Fruit fly (Drosophila melanogaster) whole organism, embryonic: ENCODE data around the gene Ant2.
A peak's percentile ranks its signal among the peaks of the same experiment; 100 is the strongest.

Experiments used
- Asciz ChIP-seq: fragments of 200-800 bp; sonication (Bioruptor generic); optimal IDR thresholded peaks from 2 replicates; lab custom pipeline; 2017; ENCODE audit warnings: missing biosample characterization, mild to moderate bottlenecking, missing genetic modification characterization, missing genetic modification reagents
- CG10209 ChIP-seq: fragments of 200-800 bp; sonication (Bioruptor generic); optimal IDR thresholded peaks from 3 replicates; lab custom pipeline; 2017; ENCODE audit warnings: missing biosample characterization, mild to moderate bottlenecking, missing genetic modification characterization, missing genetic modification reagents
- CG11247 ChIP-seq: fragments of 200-800 bp; sonication (Bioruptor generic); IDR thresholded peaks from 2 replicates; pipeline ENCODE4 v1.3.6; 2022; ENCODE audit warnings: missing biosample characterization, missing genetic modification characterization
- CG11695 ChIP-seq: fragments of 200-800 bp; sonication (Bioruptor generic); IDR thresholded peaks from 3 replicates; pipeline ENCODE4 v1.3.6; 2022; ENCODE audit warnings: missing biosample characterization, missing genetic modification characterization
- CG11723 ChIP-seq: fragments of 200-800 bp; sonication (Bioruptor generic); optimal IDR thresholded peaks from 2 replicates; lab custom pipeline; 2017; ENCODE audit warnings: missing biosample characterization, mild to moderate bottlenecking, missing genetic modification characterization
- CG12659 ChIP-seq: fragments of 200-800 bp; sonication (Bioruptor generic); optimal IDR thresholded peaks from 3 replicates; lab custom pipeline; 2017; ENCODE audit warnings: mild to moderate bottlenecking, missing biosample characterization, missing genetic modification reagents, missing genetic modification characterization
- CG15514 ChIP-seq: fragments of 200-800 bp; sonication (Bioruptor generic); optimal IDR thresholded peaks from 3 replicates; lab custom pipeline; 2017; ENCODE audit warnings: missing biosample characterization, missing genetic modification characterization, mild to moderate bottlenecking, moderate library complexity, missing genetic modification reagents
- CG17359 ChIP-seq: fragments of 200-800 bp; sonication (Bioruptor generic); optimal IDR thresholded peaks from 3 replicates; lab custom pipeline; 2018; ENCODE audit warnings: missing biosample characterization, mild to moderate bottlenecking, missing genetic modification characterization, moderate library complexity
- CG18476 ChIP-seq: fragments of 200-800 bp; sonication (Bioruptor generic); optimal IDR thresholded peaks from 2 replicates; lab custom pipeline; 2016; ENCODE audit warnings: missing biosample characterization, mild to moderate bottlenecking, missing genetic modification characterization
- CG2199 ChIP-seq: fragments of 200-800 bp; sonication (Bioruptor generic); IDR thresholded peaks from 3 replicates; pipeline ENCODE4 v1.3.6; 2022; ENCODE audit warnings: missing biosample characterization, missing genetic modification characterization
- CG31365 ChIP-seq: fragments of 200-800 bp; sonication (Bioruptor generic); optimal IDR thresholded peaks from 2 replicates; lab custom pipeline; 2018; ENCODE audit warnings: missing biosample characterization, mild to moderate bottlenecking, missing genetic modification characterization
- CG4424 ChIP-seq: fragments of 200-800 bp; sonication (Bioruptor generic); optimal IDR thresholded peaks from 3 replicates; lab custom pipeline; 2016; ENCODE audit warnings: missing biosample characterization, missing genetic modification characterization
- CG8388 ChIP-seq: fragments of 200-800 bp; sonication (Bioruptor generic); optimal IDR thresholded peaks from 2 replicates; lab custom pipeline; 2019; ENCODE audit warnings: missing biosample characterization, mild to moderate bottlenecking, missing genetic modification characterization, moderate library complexity
- CrebB ChIP-seq: fragments of 200-800 bp; sonication (Bioruptor generic); optimal IDR thresholded peaks from 3 replicates; lab custom pipeline; 2018; ENCODE audit warnings: missing biosample characterization, mild to moderate bottlenecking, missing genetic modification characterization
- Deaf1 ChIP-seq: fragments of 200-800 bp; optimal IDR thresholded peaks from 3 replicates; lab custom pipeline; 2019; ENCODE audit warnings: missing biosample characterization, mild to moderate bottlenecking, missing genetic modification characterization, moderate library complexity
- Dip2 ChIP-seq: fragments of 200-800 bp; sonication (Bioruptor generic); IDR thresholded peaks from 2 replicates; pipeline ENCODE4 v1.3.6; 2022; ENCODE audit warnings: missing biosample characterization, missing genetic modification characterization
- Dp ChIP-seq: fragments of 200-800 bp; sonication (Bioruptor generic); optimal IDR thresholded peaks from 2 replicates; lab custom pipeline; 2018; ENCODE audit warnings: missing biosample characterization, mild to moderate bottlenecking, missing genetic modification characterization, moderate library complexity
- E2f1 ChIP-seq: fragments of 200-800 bp; sonication (Bioruptor generic); IDR thresholded peaks from 2 replicates; pipeline ENCODE4 v1.3.6; 2022; ENCODE audit warnings: missing biosample characterization, missing genetic modification characterization
- HLH3B ChIP-seq: fragments of 200-800 bp; sonication (Bioruptor generic); IDR thresholded peaks from 2 replicates; pipeline ENCODE4 v1.3.6; 2022; ENCODE audit warnings: missing biosample characterization, missing genetic modification characterization
- HLH4C ChIP-seq: fragments of 200-800 bp; sonication (Bioruptor generic); IDR thresholded peaks from 3 replicates; pipeline ENCODE4 v1.3.6; 2022; ENCODE audit warnings: missing biosample characterization, missing genetic modification characterization; ENCODE audit not compliant: partially characterized antibody
- Lhr ChIP-seq: fragments of 200-800 bp; sonication (Bioruptor generic); optimal IDR thresholded peaks from 3 replicates; lab custom pipeline; 2017; ENCODE audit warnings: mild to moderate bottlenecking, missing biosample characterization, missing genetic modification reagents, missing genetic modification characterization
- Myb ChIP-seq: fragments of 200-800 bp; sonication (Bioruptor generic); optimal IDR thresholded peaks from 2 replicates; lab custom pipeline; 2016; ENCODE audit warnings: missing biosample characterization, missing genetic modification characterization
- Pdp1 ChIP-seq, 2 experiments: fragments of 200-800 bp; sonication (Bioruptor generic); optimal IDR thresholded peaks; 3 replicates each; lab custom pipeline; 2016; ENCODE audit warnings: missing biosample characterization in 2 of 2, missing genetic modification characterization in 2 of 2, mild to moderate bottlenecking in 1 of 2, moderate library complexity in 1 of 2
- Rfx ChIP-seq: fragments of 200-800 bp; sonication (Bioruptor generic); IDR thresholded peaks from 2 replicates; pipeline ENCODE4 v1.3.6; 2022; ENCODE audit warnings: missing biosample characterization, missing genetic modification characterization
- Rx ChIP-seq: fragments of 200-800 bp; sonication (Bioruptor generic); IDR thresholded peaks from 2 replicates; pipeline ENCODE4 v1.3.6; 2022; ENCODE audit warnings: missing biosample characterization, missing genetic modification characterization
- Six4 ChIP-seq: fragments of 200-800 bp; sonication (Bioruptor generic); optimal IDR thresholded peaks from 2 replicates; lab custom pipeline; 2016; ENCODE audit warnings: missing biosample characterization, missing genetic modification characterization
- Ssrp ChIP-seq: fragments of 200-800 bp; sonication (Bioruptor generic); optimal IDR thresholded peaks from 2 replicates; lab custom pipeline; 2018; ENCODE audit warnings: missing biosample characterization, mild to moderate bottlenecking, missing genetic modification characterization, moderate library complexity
- Trl ChIP-seq, 3 experiments: fragments of >200 bp in 2 of 3; fragments of 200-800 bp in 1 of 3; sonication (Bioruptor generic) in 1 of 3; optimal IDR thresholded peaks; 2 replicates in 1 of 3; 3 replicates in 2 of 3; lab custom pipeline; 2016 to 2017; ENCODE audit warnings: missing biosample characterization in 1 of 3, missing genetic modification characterization in 1 of 3
- Usf ChIP-seq: fragments of 200-800 bp; sonication (Bioruptor generic); optimal IDR thresholded peaks from 2 replicates; lab custom pipeline; 2017; ENCODE audit warnings: missing genotype, missing biosample characterization, missing genetic modification characterization
- ap ChIP-seq: fragments of 200-800 bp; sonication (Bioruptor generic); IDR thresholded peaks from 2 replicates; pipeline ENCODE4 v1.3.6; 2022; ENCODE audit warnings: missing biosample characterization, missing genetic modification characterization
- chif ChIP-seq, 2 experiments: fragments of 200-800 bp; sonication (Bioruptor generic); optimal IDR thresholded peaks; 3 replicates each; lab custom pipeline; 2016; ENCODE audit warnings: missing biosample characterization in 2 of 2, missing genetic modification characterization in 2 of 2
- chinmo ChIP-seq: fragments of 200-800 bp; sonication (Bioruptor generic); IDR thresholded peaks from 4 replicates; pipeline ENCODE4 v1.3.6; 2022; ENCODE audit warnings: missing biosample characterization, missing genetic modification characterization; ENCODE audit not compliant: partially characterized antibody
- eve ChIP-seq, 2 experiments: fragments of >200 bp; optimal IDR thresholded peaks; 2 replicates each; lab custom pipeline; 2017; ENCODE audit warnings: missing biosample characterization in 2 of 2, missing genetic modification characterization in 2 of 2
- ftz-f1 ChIP-seq: fragments of 200-800 bp; sonication (Bioruptor generic); optimal IDR thresholded peaks from 2 replicates; lab custom pipeline; 2016; ENCODE audit warnings: missing biosample characterization, missing genetic modification characterization
- gem ChIP-seq: fragments of 200-800 bp; sonication (Bioruptor generic); optimal IDR thresholded peaks from 2 replicates; lab custom pipeline; 2019; ENCODE audit warnings: missing biosample characterization, mild to moderate bottlenecking, missing genetic modification characterization, moderate library complexity
- grau ChIP-seq: fragments of 200-800 bp; optimal IDR thresholded peaks from 3 replicates; lab custom pipeline; 2019; ENCODE audit warnings: missing biosample characterization, mild to moderate bottlenecking, missing genetic modification characterization, moderate library complexity
- jing ChIP-seq: fragments of 200-800 bp; sonication (Bioruptor generic); optimal IDR thresholded peaks from 2 replicates; lab custom pipeline; 2018; ENCODE audit warnings: missing biosample characterization, mild to moderate bottlenecking, missing genetic modification characterization
- kay ChIP-seq: fragments of 200-800 bp; sonication (Bioruptor generic); optimal IDR thresholded peaks from 2 replicates; lab custom pipeline; 2016; ENCODE audit warnings: missing biosample characterization, missing genetic modification characterization
- knrl ChIP-seq: fragments of 200-800 bp; sonication (Bioruptor generic); IDR thresholded peaks from 3 replicates; pipeline ENCODE4 v1.3.6; 2022; ENCODE audit warnings: missing biosample characterization, missing genetic modification characterization; ENCODE audit not compliant: partially characterized antibody
- luna ChIP-seq: fragments of 200-800 bp; sonication (Bioruptor generic); optimal IDR thresholded peaks from 2 replicates; lab custom pipeline; 2016; ENCODE audit warnings: missing biosample characterization, missing genetic modification characterization
- otp ChIP-seq: fragments of 200-800 bp; sonication (Bioruptor generic); IDR thresholded peaks from 3 replicates; pipeline ENCODE4, ENCODE4 v1.3.6; 2022; ENCODE audit warnings: missing biosample characterization, missing genetic modification characterization
- pho ChIP-seq: fragments of 200-800 bp; sonication (Bioruptor generic); optimal IDR thresholded peaks from 2 replicates; lab custom pipeline; 2016; ENCODE audit warnings: missing biosample characterization, missing genetic modification characterization
- schlank ChIP-seq: fragments of 200-800 bp; sonication (Bioruptor generic); optimal IDR thresholded peaks from 2 replicates; lab custom pipeline; 2018; ENCODE audit warnings: missing biosample characterization, mild to moderate bottlenecking, missing genetic modification characterization
- shn ChIP-seq: fragments of 200-800 bp; sonication (Bioruptor generic); optimal IDR thresholded peaks from 3 replicates; lab custom pipeline; 2016; ENCODE audit warnings: missing biosample characterization, missing genetic modification characterization
- slbo ChIP-seq: fragments of 200-800 bp; sonication (Bioruptor generic); IDR thresholded peaks from 2 replicates; pipeline ENCODE4 v1.3.6; 2022; ENCODE audit warnings: missing biosample characterization, missing genetic modification characterization
- so ChIP-seq: fragments of 200-800 bp; sonication (Bioruptor generic); IDR thresholded peaks from 3 replicates; pipeline ENCODE4 v1.3.6; 2022; ENCODE audit warnings: missing biosample characterization, missing genetic modification characterization
- stc ChIP-seq: fragments of 200-800 bp; sonication (Bioruptor generic); IDR thresholded peaks from 2 replicates; pipeline ENCODE4 v1.3.6; 2022; ENCODE audit warnings: missing biosample characterization, missing genetic modification characterization
- toy ChIP-seq: fragments of 200-800 bp; sonication (Bioruptor generic); IDR thresholded peaks from 2 replicates; pipeline ENCODE4 v1.3.6; 2022; ENCODE audit warnings: missing biosample characterization, missing genetic modification characterization

Ant2 gene

DNA sequence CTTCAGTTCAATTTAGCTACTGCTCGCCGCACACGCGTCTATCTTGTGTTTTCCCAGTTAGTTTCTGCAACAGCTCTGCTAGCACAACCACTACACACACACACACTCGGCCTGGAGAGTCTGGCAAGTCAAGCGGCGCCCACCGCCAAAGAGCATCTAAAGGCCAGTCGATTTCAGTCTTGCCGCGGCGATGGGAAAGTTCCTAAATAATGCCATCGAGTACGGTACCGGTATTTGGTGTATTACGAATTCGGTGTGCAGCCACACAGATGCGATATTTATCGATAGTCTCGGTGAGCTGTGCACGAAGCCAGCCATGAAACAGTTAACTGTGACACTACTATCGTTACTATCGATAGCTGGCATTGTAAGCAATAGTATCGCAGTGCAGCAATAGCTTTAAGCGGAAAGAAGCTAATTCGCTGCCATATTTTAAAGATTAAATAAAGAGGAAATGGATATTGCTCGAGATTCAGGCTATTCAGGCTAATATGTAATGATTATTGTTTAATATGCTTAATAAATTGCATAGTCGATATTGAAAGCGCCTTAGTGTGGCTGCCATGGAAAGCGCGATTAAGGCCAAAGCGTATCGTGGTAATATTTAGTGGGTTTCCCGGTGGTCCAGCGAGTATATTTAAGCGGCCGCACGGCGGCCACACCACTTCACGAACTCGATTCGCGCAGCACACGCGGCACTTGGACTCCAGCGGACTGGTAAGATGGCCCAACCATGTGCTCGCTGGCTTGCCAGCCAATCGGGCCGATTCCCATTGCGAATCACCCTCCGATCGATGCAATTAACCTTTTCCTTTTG is 41.7 kb downstream of the Ant2 start, which contains the start of gene stx (continued):
- TF ChIP-seq CG31365 (tag; lab: Kevin White, UChicago) (peak; percentile 10), Usf (no peak), jing (GFP tag; lab: Kevin White, UChicago) (no peak), Rfx (GFP tag; lab: Robert Waterston, UW) (peak; percentile 59), ftz-f1 (no peak), CG18476 (GFP tag; lab: Kevin White, UChicago) (peak; percentile 18), eve (GFP tag; optimal IDR thresholded peaks at IDR 0.05; lab: Kevin White, UChicago) (no peak), CG11247 (GFP tag; lab: Robert Waterston, UW) (0 out of 2 replicates have a peak, but pooled peaks have one; percentile 23), luna (GFP tag; lab: Kevin White, UChicago) (no peak), kay (GFP tag; lab: Kevin White, UChicago) (no peak), Rx (GFP tag; lab: Robert Waterston, UW) (peak; percentile 17; the same call in 1 of the 2 replicates), slbo (GFP tag; lab: Robert Waterston, UW) (peak; percentile 58), chif (GFP tag; optimal IDR thresholded peaks at IDR 0.05; lab: Kevin White, UChicago) (no peak), Myb (GFP tag; lab: Kevin White, UChicago) (peak; percentile 35), Dip2 (no peak), schlank (peak; percentile 5), grau (peak; percentile 2), Asciz (GFP tag; lab: Kevin White, UChicago) (peak; percentile 34), pho (GFP tag; lab: Kevin White, UChicago) (no peak), so (GFP tag; lab: Robert Waterston, UW) (peak; percentile 32; the same call in 1 of the 3 replicates), CG12659 (GFP tag; lab: Kevin White, UChicago) (peak; percentile 62), HLH3B (0 out of 2 replicates have a peak, but pooled peaks have one; percentile 25), Dp (GFP tag; lab: Kevin White, UChicago) (peak; percentile 48), CG11695 (GFP tag; lab: Robert Waterston, UW) (0 out of 3 replicates have a peak, but pooled peaks have one; percentile 28), CG11723 (GFP tag; lab: Kevin White, UChicago) (no peak), gem (tag; lab: Kevin White, UChicago) (no peak), HLH4C (GFP tag; lab: Robert Waterston, UW) (peak; percentile 96), CrebB (tag; lab: Kevin White, UChicago) (peak; percentile 23), Lhr (GFP tag; lab: Kevin White, UChicago) (peak; percentile 75), stc (no peak; the same call in 1 of the 2 replicates), CG15514 (GFP tag; lab: Kevin White, UChicago) (peak; percentile 26), CG8388 (no peak), chinmo (GFP tag; lab: Robert Waterston, UW) (peak; percentile 56; the same call in 3 of the 4 replicates), CG17359 (tag; lab: Kevin White, UChicago) (peak; percentile 63), Pdp1 (GFP tag; optimal IDR thresholded peaks at IDR 0.05; lab: Kevin White, UChicago) (no peak), ap (GFP tag; lab: Robert Waterston, UW) (no peak), Trl (optimal IDR thresholded peaks at IDR 0.05; lab: Kevin White, UChicago) (no peak), Trl (GFP tag; optimal IDR thresholded peaks at IDR 0.05; lab: Kevin White, UChicago) (peak; percentile 11), Ssrp (tag; lab: Kevin White, UChicago) (peak; percentile 21), CG10209 (peak; percentile 17), toy (GFP tag; lab: Robert Waterston, UW) (0 out of 2 replicates have a peak, but pooled peaks have one; percentile 41), CG4424 (no peak), Deaf1 (peak; percentile 44), E2f1 (GFP tag; lab: Robert Waterston, UW) (peak; percentile 45; the same call in 1 of the 2 replicates), otp (GFP tag; lab: Robert Waterston, UW) (peak; percentile 48; the same call in 1 of the 3 replicates), knrl (peak; percentile 100), CG2199 (GFP tag; lab: Robert Waterston, UW) (peak; percentile 53; the same call in 1 of the 3 replicates), shn (peak; percentile 28), Six4 (GFP tag; lab: Kevin White, UChicago) (no peak)
